Worm (Caenorhabditis elegans) whole organism, young adult: ENCODE data around the gene Y24F12A.1.

Experiments
- F23B12.7 ChIP-seq: sonication (generic microtip); optimal IDR thresholded peaks from 2 replicates; lab custom pipeline; 2017; ENCODE audit warnings: missing genetic modification characterization, mild to moderate bottlenecking, missing compliant biosample characterization, antibody characterized with exemption, moderate library complexity; ENCODE audit not compliant: insufficient read depth
- F37B4.10 ChIP-seq: fragments of 200-800 bp; sonication (Bioruptor generic); IDR thresholded peaks from 2 replicates; pipeline ENCODE4 v1.3.6; 2022; ENCODE audit warnings: missing genetic modification characterization, missing compliant biosample characterization
- F55B11.4 ChIP-seq: sonication (generic microtip); optimal IDR thresholded peaks from 2 replicates; lab custom pipeline; 2016; ENCODE audit warnings: missing compliant biosample characterization, missing genetic modification characterization, borderline replicate concordance; ENCODE audit not compliant: insufficient read depth
- K12H6.12 ChIP-seq: fragments of 200-800 bp; sonication (Bioruptor generic); optimal IDR thresholded peaks from 2 replicates; lab custom pipeline; 2018; ENCODE audit warnings: mild to moderate bottlenecking, missing genetic modification characterization, missing compliant biosample characterization
- ama-1 ChIP-seq, 3 experiments: fragments of 150-350 bp in 1 of 3; sonication (generic microtip) in 2 of 3; optimal IDR thresholded peaks; 2 replicates each; lab custom pipeline; 2014 to 2018; ENCODE audit warnings: missing biosample characterization in 2 of 3, missing genetic modification characterization in 2 of 3, missing genetic modification reagents in 2 of 3
- aptf-2 ChIP-seq: fragments of 200-800 bp; sonication (Bioruptor generic); conservative IDR thresholded peaks from 2 replicates; pipeline ENCODE4 v1.3.6; 2022; ENCODE audit warnings: missing genetic modification reagents, missing genetic modification characterization, missing compliant biosample characterization
- aptf-3 ChIP-seq: fragments of 200-800 bp; sonication (Bioruptor generic); IDR thresholded peaks from 2 replicates; pipeline ENCODE4 v1.3.6; 2022; ENCODE audit warnings: missing genetic modification characterization, missing compliant biosample characterization
- atf-7 ChIP-seq: sonication (generic microtip); optimal IDR thresholded peaks from 2 replicates; lab custom pipeline; 2017; ENCODE audit warnings: mild to moderate bottlenecking, missing genetic modification characterization, missing compliant biosample characterization
- attf-5 ChIP-seq: fragments of 200-800 bp; sonication (Bioruptor generic); optimal IDR thresholded peaks from 2 replicates; lab custom pipeline; 2018; ENCODE audit warnings: mild to moderate bottlenecking, missing genetic modification characterization, missing compliant biosample characterization
- bed-1 ChIP-seq: fragments of 200-800 bp; sonication (Bioruptor generic); IDR thresholded peaks from 2 replicates; pipeline ENCODE4 v1.3.6; 2022; ENCODE audit warnings: missing genetic modification reagents, missing genetic modification characterization, missing compliant biosample characterization
- ceh-27 ChIP-seq: fragments of 200-800 bp; sonication (Bioruptor generic); optimal IDR thresholded peaks from 2 replicates; lab custom pipeline; 2018; ENCODE audit warnings: mild to moderate bottlenecking, missing genetic modification characterization, moderate library complexity, missing compliant biosample characterization
- ceh-58 ChIP-seq: fragments of 200-800 bp; sonication (Bioruptor generic); IDR thresholded peaks from 2 replicates; pipeline ENCODE4 v1.3.6; 2022; ENCODE audit warnings: missing genetic modification characterization, missing compliant biosample characterization
- chd-7 ChIP-seq: sonication (generic microtip); optimal IDR thresholded peaks from 2 replicates; lab custom pipeline; 2016; ENCODE audit warnings: mild to moderate bottlenecking, missing genetic modification characterization, moderate library complexity, missing compliant biosample characterization
- die-1 ChIP-seq: sonication (generic microtip); optimal IDR thresholded peaks from 2 replicates; lab custom pipeline; 2016; ENCODE audit warnings: missing genotype, mild to moderate bottlenecking, missing genetic modification characterization, missing compliant biosample characterization
- egrh-3 ChIP-seq: fragments of 200-800 bp; sonication (Bioruptor generic); IDR thresholded peaks from 2 replicates; pipeline ENCODE4 v1.3.6; 2022; ENCODE audit warnings: missing genetic modification reagents, missing genetic modification characterization, missing compliant biosample characterization
- ets-4 ChIP-seq: fragments of 200-800 bp; sonication (Bioruptor generic); optimal IDR thresholded peaks from 2 replicates; lab custom pipeline; 2018; ENCODE audit warnings: mild to moderate bottlenecking, missing genetic modification characterization, missing compliant biosample characterization
- gei-17 ChIP-seq: fragments of 200-800 bp; sonication (Bioruptor generic); optimal IDR thresholded peaks from 2 replicates; lab custom pipeline; 2018; ENCODE audit warnings: mild to moderate bottlenecking, missing genetic modification characterization, missing compliant biosample characterization
- him-1 ChIP-seq: sonication (generic microtip); optimal IDR thresholded peaks from 2 replicates; lab custom pipeline; 2016; ENCODE audit warnings: missing genotype, missing genetic modification reagents, missing genetic modification characterization, missing compliant biosample characterization
- hmg-1.2 ChIP-seq: fragments of 200-800 bp; sonication (Bioruptor generic); IDR thresholded peaks from 2 replicates; pipeline ENCODE4 v1.3.6; 2022; ENCODE audit warnings: missing genetic modification reagents, missing genetic modification characterization, missing compliant biosample characterization
- hmg-20 ChIP-seq: fragments of 200-800 bp; sonication (Bioruptor generic); IDR thresholded peaks from 2 replicates; pipeline ENCODE4 v1.3.6; 2022; ENCODE audit warnings: missing genetic modification reagents, missing genetic modification characterization, missing compliant biosample characterization
- let-526 ChIP-seq: fragments of 200-800 bp; sonication (Bioruptor generic); IDR thresholded peaks from 2 replicates; pipeline ENCODE4 v1.3.6; 2022; ENCODE audit warnings: missing genetic modification reagents, missing genetic modification characterization, missing compliant biosample characterization
- let-607 ChIP-seq, 2 experiments: fragments of 200-800 bp in 1 of 2; sonication (Bioruptor generic) in 1 of 2; sonication (generic microtip) in 1 of 2; optimal IDR thresholded peaks; 2 replicates each; lab custom pipeline; 2016 to 2018; ENCODE audit warnings: mild to moderate bottlenecking in 2 of 2, missing compliant biosample characterization in 2 of 2, missing genetic modification characterization in 2 of 2, moderate library complexity in 2 of 2, missing genotype in 1 of 2
- lin-35 ChIP-seq, 3 experiments: fragments of 150-350 bp in 2 of 3; sonication (generic microtip) in 1 of 3; optimal IDR thresholded peaks; 2 replicates each; lab custom pipeline; 2014 to 2018; ENCODE audit warnings: missing biosample characterization in 3 of 3, missing genetic modification characterization in 3 of 3, missing genetic modification reagents in 3 of 3
- lin-40 ChIP-seq: sonication (generic microtip); optimal IDR thresholded peaks from 2 replicates; lab custom pipeline; 2016; ENCODE audit warnings: missing genetic modification characterization, mild to moderate bottlenecking, missing compliant biosample characterization, missing genotype, missing genetic modification reagents
- lin-54 ChIP-seq: fragments of 200-800 bp; sonication (Bioruptor generic); optimal IDR thresholded peaks from 2 replicates; lab custom pipeline; 2018; ENCODE audit warnings: mild to moderate bottlenecking, missing genetic modification characterization, missing compliant biosample characterization
- madf-8 ChIP-seq: fragments of 200-800 bp; sonication (Bioruptor generic); conservative IDR thresholded peaks from 2 replicates; pipeline ENCODE4 v1.3.6; 2022; ENCODE audit warnings: missing genetic modification reagents, missing genetic modification characterization, missing compliant biosample characterization
- mes-4 ChIP-seq: sonication (generic microtip); optimal IDR thresholded peaks from 2 replicates; lab custom pipeline; 2016; ENCODE audit warnings: missing genotype, missing genetic modification characterization, missing compliant biosample characterization
- rcor-1 ChIP-seq: fragments of 200-800 bp; sonication (Bioruptor generic); IDR thresholded peaks from 2 replicates; pipeline ENCODE4 v1.3.6; 2022; ENCODE audit warnings: missing genetic modification reagents, missing genetic modification characterization, missing compliant biosample characterization
- repo-1 ChIP-seq: sonication (generic microtip); optimal IDR thresholded peaks from 2 replicates; lab custom pipeline; 2017; ENCODE audit warnings: mild to moderate bottlenecking, missing genetic modification characterization, missing compliant biosample characterization
- sea-2 ChIP-seq: fragments of 200-800 bp; sonication (Bioruptor generic); IDR thresholded peaks from 2 replicates; pipeline ENCODE4 v1.3.6; 2022; ENCODE audit warnings: missing genetic modification characterization, missing compliant biosample characterization
- somi-1 ChIP-seq: fragments of 200-800 bp; sonication (Bioruptor generic); optimal IDR thresholded peaks from 2 replicates; lab custom pipeline; 2018; ENCODE audit warnings: mild to moderate bottlenecking, missing genetic modification characterization, missing compliant biosample characterization
- tbp1 ChIP-seq: fragments of 200-800 bp; sonication (Bioruptor generic); optimal IDR thresholded peaks from 2 replicates; lab custom pipeline; 2018; ENCODE audit warnings: mild to moderate bottlenecking, missing genetic modification characterization, missing compliant biosample characterization
- xnd-1 ChIP-seq: sonication (generic microtip); optimal IDR thresholded peaks from 2 replicates; lab custom pipeline; 2016; ENCODE audit warnings: missing genotype, missing genetic modification reagents, missing genetic modification characterization, missing compliant biosample characterization
- zfh-2 ChIP-seq: fragments of 200-800 bp; sonication (Bioruptor generic); conservative IDR thresholded peaks from 2 replicates; pipeline ENCODE4 v1.3.6; 2022; ENCODE audit warnings: missing genetic modification reagents, missing genetic modification characterization, missing compliant biosample characterization
- ztf-22 ChIP-seq: fragments of 200-800 bp; sonication (Bioruptor generic); optimal IDR thresholded peaks from 2 replicates; lab custom pipeline; 2018; ENCODE audit warnings: mild to moderate bottlenecking, missing genetic modification characterization, moderate library complexity, missing compliant biosample characterization
- ztf-25 ChIP-seq: fragments of 200-800 bp; sonication (Bioruptor generic); IDR thresholded peaks from 2 replicates; pipeline ENCODE4 v1.3.6; 2022; ENCODE audit warnings: missing genetic modification reagents, missing genetic modification characterization, missing compliant biosample characterization
- ztf-6 ChIP-seq: fragments of 200-800 bp; sonication (Bioruptor generic); IDR thresholded peaks from 2 replicates; pipeline ENCODE4 v1.3.6; 2022; ENCODE audit warnings: missing genetic modification reagents, missing genetic modification characterization, missing compliant biosample characterization

Gene Y24F12A.1

ce11 chrIV:11594191-11594673 lies 10.8 kb upstream of the Y24F12A.1 start, which contains the start of gene mig-38 (continued):
- peak; percentile 10 for TF ChIP-seq tbp1 (GFP tag; lab: Kevin White, UChicago)
- TF ChIP-seq xnd-1 (tag; lab: Kevin White, UChicago): no peak
- TF ChIP-seq gei-17 (GFP tag; lab: Kevin White, UChicago): peak; percentile 32
- TF ChIP-seq hmg-1.2: peak; percentile 41; the same call in 1 of the 2 replicates
- peak; percentile 94 for TF ChIP-seq zfh-2 (GFP tag; lab: Robert Waterston, UW)
- TF ChIP-seq lin-54: no peak
- TF ChIP-seq ceh-58: no peak
- no peak for TF ChIP-seq egrh-3
- TF ChIP-seq somi-1: peak; percentile 22
- peak; percentile 48 for TF ChIP-seq chd-7 (tag; lab: Kevin White, UChicago)
- no peak for TF ChIP-seq ztf-6 (GFP tag; lab: Robert Waterston, UW)
- no peak for TF ChIP-seq bed-1
- no peak for TF ChIP-seq lin-35 (GFP tag; optimal IDR thresholded peaks at IDR 0.05; lab: Kevin White, UChicago)
- no peak for TF ChIP-seq mes-4 (tag; lab: Kevin White, UChicago)
- TF ChIP-seq aptf-3 (GFP tag; lab: Robert Waterston, UW): no peak
- TF ChIP-seq let-607 (tag; optimal IDR thresholded peaks at IDR 0.05; lab: Kevin White, UChicago): peak in 1 of 2 experiments; percentile 10
- TF ChIP-seq ztf-25 (GFP tag; lab: Robert Waterston, UW): no peak
- TF ChIP-seq repo-1 (tag; lab: Kevin White, UChicago): peak; percentile 47
- peak; percentile 40 for TF ChIP-seq attf-5 (GFP tag; lab: Kevin White, UChicago)
- peak; percentile 52 for TF ChIP-seq K12H6.12 (tag; lab: Kevin White, UChicago)
- TF ChIP-seq lin-40 (tag; lab: Kevin White, UChicago): peak; percentile 52
- no peak for TF ChIP-seq let-526 (GFP tag; lab: Robert Waterston, UW)
- no peak for TF ChIP-seq ztf-22 (GFP tag; lab: Kevin White, UChicago)
- TF ChIP-seq madf-8 (GFP tag; lab: Robert Waterston, UW): no peak
- no peak for TF ChIP-seq sea-2
- no peak for TF ChIP-seq die-1 (tag; lab: Kevin White, UChicago)
- TF ChIP-seq atf-7 (tag; lab: Kevin White, UChicago): peak; percentile 22
- TF ChIP-seq ceh-27 (GFP tag; lab: Kevin White, UChicago): peak; percentile 11
- TF ChIP-seq aptf-2 (GFP tag; lab: Robert Waterston, UW): no peak
- TF ChIP-seq F23B12.7: peak; percentile 53
- TF ChIP-seq ama-1 (optimal IDR thresholded peaks at IDR 0.05; lab: Kevin White, UChicago): peak; percentile 89
- no peak for TF ChIP-seq ama-1 (GFP tag; optimal IDR thresholded peaks at IDR 0.05; lab: Kevin White, UChicago)
- TF ChIP-seq F55B11.4 (tag; lab: Kevin White, UChicago): no peak

ce11 chrIV:11597079-11597478 lies 8.0 kb upstream of the Y24F12A.1 start:
- TF ChIP-seq F37B4.10 (GFP tag; lab: Robert Waterston, UW) (no peak), bed-1 (no peak), ets-4 (GFP tag; lab: Kevin White, UChicago) (no peak), gei-17 (GFP tag; lab: Kevin White, UChicago) (no peak), hmg-20 (no peak), him-1 (tag; lab: Kevin White, UChicago) (no peak), rcor-1 (GFP tag; lab: Robert Waterston, UW) (no peak)
- TF ChIP-seq, all 124 proteins: peak for 0
